Fruit fly (Drosophila melanogaster): ENCODE results near the gene CASK.

The CASK gene

DNA sequence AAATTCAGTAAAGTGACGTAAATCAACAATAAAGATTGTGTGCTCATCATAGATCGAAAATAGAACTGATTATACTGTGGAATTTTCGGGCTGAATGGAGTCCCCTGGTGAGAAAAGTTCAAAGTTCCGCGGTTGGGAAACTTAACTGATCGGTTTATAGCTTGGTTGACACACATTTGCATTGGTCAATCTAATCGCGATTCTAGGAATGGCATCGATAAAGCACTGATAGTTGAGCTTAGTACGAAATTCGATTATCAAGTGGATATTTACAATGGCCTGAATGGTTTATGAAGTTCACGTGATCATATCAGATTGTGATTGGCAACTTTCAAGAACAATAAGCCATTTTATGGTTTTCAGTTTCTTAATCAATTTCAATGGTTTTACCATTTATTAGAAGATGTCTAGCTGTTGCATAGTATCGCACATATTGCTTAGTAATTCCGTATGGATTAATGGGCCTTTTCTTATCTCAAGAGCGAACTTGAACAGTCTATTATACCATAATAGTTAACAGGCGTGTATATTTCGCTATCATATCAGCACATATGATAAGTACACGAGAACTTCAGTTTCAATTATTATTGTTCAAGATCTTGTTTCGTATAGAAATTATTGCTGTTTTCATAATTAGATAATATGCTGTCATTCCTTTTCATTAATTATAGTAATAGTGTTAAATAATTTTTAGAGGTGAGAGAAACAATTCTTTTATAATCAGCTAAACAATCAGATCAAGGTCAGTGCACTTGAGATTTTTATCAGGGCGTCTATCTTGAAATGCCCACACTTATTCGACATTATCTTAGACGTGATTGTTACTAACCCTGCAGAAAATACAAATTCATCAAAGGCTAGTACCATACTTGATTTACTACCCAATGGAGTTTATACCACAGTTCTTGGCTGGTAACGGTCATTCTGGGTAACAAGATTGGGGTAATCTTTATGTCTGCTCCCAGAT lies 73.2 kb downstream of the CASK start, which contains the start of gene CG31233 (continued):
- TF ChIP-seq kay (GFP tag; optimal IDR thresholded peaks at IDR 0.05) (no peak), E2f2 (GFP tag; IDR thresholded peaks at IDR 0.05) (no peak), cwo (GFP tag; optimal IDR thresholded peaks at IDR 0.05) (peak; percentile 76), Xbp1 (GFP tag; optimal IDR thresholded peaks at IDR 0.05) (no peak), Lpt (GFP tag; optimal IDR thresholded peaks at IDR 0.05) (no peak), sd (tag; optimal IDR thresholded peaks at IDR 0.05) (peak; percentile 72), ken (GFP tag; IDR thresholded peaks at IDR 0.05) (no peak)

DNA sequence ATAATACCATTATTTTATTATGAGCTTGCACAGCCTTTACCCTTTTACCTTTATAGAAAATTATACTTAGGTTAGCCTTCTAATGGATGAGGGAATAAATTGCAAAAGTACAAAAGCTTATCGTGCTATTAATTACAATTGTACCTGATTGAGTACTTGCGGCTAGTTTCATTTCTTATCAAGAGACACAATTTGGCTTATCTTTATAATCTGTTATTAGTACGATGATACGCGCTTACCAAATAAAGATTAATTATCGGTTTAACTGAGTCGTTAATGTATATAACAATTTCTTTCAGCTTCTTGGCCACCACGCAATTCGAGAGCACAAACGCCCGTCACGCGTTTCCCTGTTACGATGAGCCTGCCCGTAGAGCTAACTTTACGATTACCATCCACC lies 76.6 kb downstream of the CASK start:
- TF ChIP-seq nerfin-1 (tag; optimal IDR thresholded peaks at IDR 0.05) (no peak), gsb (GFP tag; IDR thresholded peaks at IDR 0.05) (no peak), gsb-n (tag; optimal IDR thresholded peaks at IDR 0.05) (no peak), Camta (GFP tag; optimal IDR thresholded peaks at IDR 0.05) (no peak), Stat92E (GFP tag; optimal IDR thresholded peaks at IDR 0.05) (no peak), CG8944 (GFP tag; optimal IDR thresholded peaks at IDR 0.05) (no peak), CG17361 (GFP tag; IDR thresholded peaks at IDR 0.05) (no peak), gcm (GFP tag; optimal IDR thresholded peaks at IDR 0.05) (no peak), CG2116 (GFP tag; optimal IDR thresholded peaks at IDR 0.05) (no peak), pzg (GFP tag; optimal IDR thresholded peaks at IDR 0.05) (no peak), sug (tag; optimal IDR thresholded peaks at IDR 0.05) (peak; percentile 22), ems (GFP tag; optimal IDR thresholded peaks at IDR 0.05) (no peak), exex (tag; optimal IDR thresholded peaks at IDR 0.05) (peak; percentile 93), CG34376 (GFP tag; optimal IDR thresholded peaks at IDR 0.05) (peak; percentile 42), Adf1 (GFP tag; IDR thresholded peaks at IDR 0.05) (no peak), bowl (GFP tag; IDR thresholded peaks at IDR 0.05) (no peak), Blimp-1 (GFP tag; optimal IDR thresholded peaks at IDR 0.05) (no peak), CG43689 (GFP tag; IDR thresholded peaks at IDR 0.05) (no peak), CG8478 (optimal IDR thresholded peaks at IDR 0.05) (no peak), CG7928 (GFP tag; optimal IDR thresholded peaks at IDR 0.05) (no peak)

DNA sequence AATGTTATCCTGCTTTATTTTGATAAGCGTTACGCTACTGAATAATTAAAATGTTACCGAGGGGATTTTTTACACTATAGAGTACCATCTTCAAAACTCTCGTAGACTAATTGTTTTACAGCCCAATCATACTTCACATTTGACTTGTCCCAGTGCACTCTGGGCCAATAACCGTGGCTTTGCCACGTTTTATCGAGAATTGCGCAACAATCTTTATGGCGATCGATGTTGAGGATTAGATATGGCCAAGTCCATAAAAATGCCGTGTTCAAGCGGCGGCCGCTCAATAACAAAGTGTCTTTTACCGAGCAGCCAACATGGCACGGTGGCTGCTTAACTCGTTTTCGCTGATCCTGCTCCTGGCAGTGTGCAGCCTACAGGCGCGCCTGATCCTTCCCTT lies 77.5 kb downstream of the CASK start, which contains the start of gene CG31343:
Gene CG31343 (plus strand): TSS at position 279 of the 400 bp plus-strand sequence.
- TF ChIP-seq CG34376 (GFP tag; optimal IDR thresholded peaks at IDR 0.05) (peak; percentile 18), Pdp1 (GFP tag; optimal IDR thresholded peaks at IDR 0.05) (peak in 1 of 2 experiments; percentile 78), CG12391 (tag; optimal IDR thresholded peaks at IDR 0.05) (no peak), CG6791 (GFP tag; IDR thresholded peaks at IDR 0.05; ENCODE audit: partially characterized antibody) (0 out of 3 replicates have a peak, but pooled peaks have one; percentile 34)

DNA sequence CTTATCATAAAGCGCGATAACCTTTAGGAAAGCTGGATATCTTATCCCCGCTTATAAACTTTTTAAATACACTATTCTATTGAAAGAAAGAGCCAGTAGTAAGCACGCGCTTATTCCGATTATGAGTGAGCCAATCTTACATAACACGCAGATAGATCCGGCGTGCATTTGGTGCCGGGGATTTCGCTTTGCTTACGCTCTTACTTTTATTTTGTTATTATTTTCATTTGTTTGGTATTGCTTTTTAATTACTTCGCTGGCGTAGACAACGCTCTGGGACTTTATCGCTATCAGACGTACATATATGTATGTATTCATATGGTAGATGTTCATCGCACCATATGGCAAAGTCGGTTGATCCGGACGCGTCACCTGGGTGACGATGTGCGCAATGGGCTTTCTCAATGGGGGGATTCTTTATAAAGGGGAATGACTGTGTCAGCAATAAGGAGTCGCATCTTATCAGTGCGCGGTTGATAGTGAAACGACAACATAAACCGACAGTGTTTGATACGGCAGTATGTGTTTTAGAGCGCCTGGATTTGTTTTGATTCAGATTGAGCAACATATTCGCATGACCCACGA lies 81.6 kb downstream of the CASK start:
- peak; percentile 75 for TF ChIP-seq sug (tag; optimal IDR thresholded peaks at IDR 0.05)
- TF ChIP-seq grn (GFP tag; optimal IDR thresholded peaks at IDR 0.05) = peak; percentile 64
- peak; percentile 50; the same call in 1 of the 2 replicates for TF ChIP-seq GATAe (GFP tag; conservative IDR thresholded peaks at IDR 0.05)
- TF ChIP-seq kay (GFP tag; optimal IDR thresholded peaks at IDR 0.05) = peak; percentile 16
- peak; percentile 29 for TF ChIP-seq HmgZ (tag; optimal IDR thresholded peaks at IDR 0.05)
- TF ChIP-seq chinmo (GFP tag; IDR thresholded peaks at IDR 0.05; ENCODE audit: partially characterized antibody) = 0 out of 4 replicates have a peak, but pooled peaks have one; percentile 27
- TF ChIP-seq bigmax (GFP tag; optimal IDR thresholded peaks at IDR 0.05) = no peak
- TF ChIP-seq Opbp (GFP tag; IDR thresholded peaks at IDR 0.05; ENCODE audit: partially characterized antibody) = no peak
- TF ChIP-seq CG10543 (GFP tag; optimal IDR thresholded peaks at IDR 0.05) = peak; percentile 57
- TF ChIP-seq az2 (GFP tag; optimal IDR thresholded peaks at IDR 0.05) = no peak
- no peak for TF ChIP-seq CG3838 (GFP tag; optimal IDR thresholded peaks at IDR 0.05)
- TF ChIP-seq exex (tag; optimal IDR thresholded peaks at IDR 0.05) = peak; percentile 83
- TF ChIP-seq CG17829 (tag; optimal IDR thresholded peaks at IDR 0.05) = no peak
- no peak for TF ChIP-seq CG7987 (GFP tag; optimal IDR thresholded peaks at IDR 0.05)
- no peak for TF ChIP-seq Neu2 (GFP tag; optimal IDR thresholded peaks at IDR 0.05; ENCODE audit: borderline replicate concordance)
- no peak for TF ChIP-seq CG18476 (GFP tag; optimal IDR thresholded peaks at IDR 0.05)
- peak; percentile 72 for TF ChIP-seq CG34376 (GFP tag; optimal IDR thresholded peaks at IDR 0.05)
